Worm (Caenorhabditis elegans) whole organism, mixed stage, embryonic: ENCODE results near the gene R04B3.3.

Source experiments
- M03D4.4 ChIP-seq: sonication (generic microtip); optimal IDR thresholded peaks from 2 replicates; lab custom pipeline; 2017; ENCODE audit warnings: mild to moderate bottlenecking, missing genetic modification characterization, missing compliant biosample characterization
- bed-3 ChIP-seq: fragments of 200-800 bp; sonication (Bioruptor generic); optimal IDR thresholded peaks from 3 replicates; lab custom pipeline; 2018; ENCODE audit warnings: mild to moderate bottlenecking, missing genetic modification characterization, moderate library complexity, missing compliant biosample characterization
- blmp-1 ChIP-seq: fragments of 150-350 bp; optimal IDR thresholded peaks from 2 replicates; lab custom pipeline; 2014; ENCODE audit warnings: missing biosample characterization, missing genetic modification characterization
- ceh-39 ChIP-seq: fragments of 150-350 bp; optimal IDR thresholded peaks from 2 replicates; lab custom pipeline; 2014; ENCODE audit warnings: missing biosample characterization, missing genetic modification characterization
- ceh-43 ChIP-seq: fragments of 200-800 bp; sonication (Bioruptor generic); optimal IDR thresholded peaks from 2 replicates; lab custom pipeline; 2018; ENCODE audit warnings: mild to moderate bottlenecking, missing genetic modification characterization, moderate library complexity, missing compliant biosample characterization
- ces-1 ChIP-seq: fragments of 150-350 bp; optimal IDR thresholded peaks from 2 replicates; lab custom pipeline; 2014; ENCODE audit warnings: missing biosample characterization, missing genetic modification reagents, missing genetic modification characterization
- cnd-1 ChIP-seq: fragments of 200-800 bp; sonication (Bioruptor generic); optimal IDR thresholded peaks from 2 replicates; lab custom pipeline; 2018; ENCODE audit warnings: mild to moderate bottlenecking, missing genetic modification characterization, missing compliant biosample characterization
- drap-1 ChIP-seq: fragments of 200-800 bp; sonication (Bioruptor generic); optimal IDR thresholded peaks from 3 replicates; lab custom pipeline; 2018; ENCODE audit warnings: mild to moderate bottlenecking, missing genetic modification characterization, missing compliant biosample characterization
- elt-1 ChIP-seq: sonication (generic microtip); optimal IDR thresholded peaks from 2 replicates; lab custom pipeline; 2017; ENCODE audit warnings: missing genetic modification characterization, mild to moderate bottlenecking, missing compliant biosample characterization, antibody characterized with exemption, moderate library complexity, borderline replicate concordance; ENCODE audit not compliant: insufficient read depth
- elt-3 ChIP-seq: fragments of 150-350 bp; optimal IDR thresholded peaks from 2 replicates; lab custom pipeline; 2014; ENCODE audit warnings: missing biosample characterization, missing genetic modification characterization
- flh-1 ChIP-seq: fragments of 200-800 bp; sonication (Bioruptor generic); optimal IDR thresholded peaks from 2 replicates; lab custom pipeline; 2018; ENCODE audit warnings: mild to moderate bottlenecking, missing genetic modification characterization, moderate library complexity, missing compliant biosample characterization
- ham-2 ChIP-seq: fragments of 200-800 bp; sonication (Bioruptor generic); optimal IDR thresholded peaks from 2 replicates; lab custom pipeline; 2018; ENCODE audit warnings: mild to moderate bottlenecking, missing genetic modification characterization, missing compliant biosample characterization
- hlh-1 ChIP-seq: fragments of 150-350 bp; optimal IDR thresholded peaks from 2 replicates; lab custom pipeline; 2014; ENCODE audit warnings: missing biosample characterization, missing genetic modification reagents, missing genetic modification characterization
- lin-13 ChIP-seq: fragments of 150-350 bp; optimal IDR thresholded peaks from 2 replicates; lab custom pipeline; 2014; ENCODE audit warnings: missing biosample characterization, missing genetic modification characterization
- lin-32 ChIP-seq: fragments of 200-800 bp; sonication (Bioruptor generic); optimal IDR thresholded peaks from 2 replicates; lab custom pipeline; 2018; ENCODE audit warnings: mild to moderate bottlenecking, missing genetic modification characterization, missing compliant biosample characterization
- lsy-2 ChIP-seq: fragments of 150-350 bp; optimal IDR thresholded peaks from 2 replicates; lab custom pipeline; 2014; ENCODE audit warnings: missing biosample characterization, missing genetic modification characterization
- mab-5 ChIP-seq: fragments of 150-350 bp; optimal IDR thresholded peaks from 2 replicates; lab custom pipeline; 2014; ENCODE audit warnings: missing biosample characterization, missing genetic modification characterization
- mep-1 ChIP-seq: fragments of 150-350 bp; optimal IDR thresholded peaks from 2 replicates; lab custom pipeline; 2017; ENCODE audit warnings: missing biosample characterization, missing genetic modification reagents, missing genetic modification characterization, inconsistent platforms
- mls-2 ChIP-seq: sonication (generic microtip); optimal IDR thresholded peaks from 2 replicates; lab custom pipeline; 2016; ENCODE audit warnings: mild to moderate bottlenecking, missing genetic modification characterization, moderate library complexity, missing compliant biosample characterization
- nhr-12 ChIP-seq: fragments of 150-350 bp; optimal IDR thresholded peaks from 2 replicates; lab custom pipeline; 2014; ENCODE audit warnings: missing biosample characterization, missing genetic modification characterization
- nhr-237 ChIP-seq: fragments of 150-350 bp; optimal IDR thresholded peaks from 2 replicates; lab custom pipeline; 2014; ENCODE audit warnings: missing biosample characterization, missing genetic modification characterization
- nhr-76 ChIP-seq: sonication (generic microtip); optimal IDR thresholded peaks from 2 replicates; lab custom pipeline; 2017; ENCODE audit warnings: missing biosample characterization, missing genetic modification characterization
- pha-4 ChIP-seq: fragments of 150-350 bp; optimal IDR thresholded peaks from 2 replicates; lab custom pipeline; 2018; ENCODE audit warnings: missing biosample characterization, missing genetic modification reagents, missing genetic modification characterization
- sem-2 ChIP-seq: fragments of 200-800 bp; sonication (Bioruptor generic); optimal IDR thresholded peaks from 2 replicates; lab custom pipeline; 2018; ENCODE audit warnings: mild to moderate bottlenecking, missing genetic modification characterization, missing compliant biosample characterization
- snpc-4 ChIP-seq: fragments of 150-350 bp; optimal IDR thresholded peaks from 2 replicates; lab custom pipeline; 2014; ENCODE audit warnings: missing biosample characterization, missing genetic modification characterization
- sptf-1 ChIP-seq: sonication (generic microtip); optimal IDR thresholded peaks from 2 replicates; lab custom pipeline; 2017; ENCODE audit warnings: mild to moderate bottlenecking, missing genetic modification characterization, moderate library complexity, missing compliant biosample characterization
- tbx-8 ChIP-seq: fragments of 200-800 bp; sonication (Bioruptor generic); optimal IDR thresholded peaks from 2 replicates; lab custom pipeline; 2018; ENCODE audit warnings: mild to moderate bottlenecking, missing genetic modification characterization, moderate library complexity, missing compliant biosample characterization
- unc-120 ChIP-seq: sonication (generic microtip); optimal IDR thresholded peaks from 2 replicates; lab custom pipeline; 2017; ENCODE audit warnings: missing genetic modification characterization, missing compliant biosample characterization; ENCODE audit not compliant: poor library complexity, severe bottlenecking
- unc-62 ChIP-seq: fragments of 150-350 bp; optimal IDR thresholded peaks from 2 replicates; lab custom pipeline; 2014; ENCODE audit warnings: missing biosample characterization, missing genetic modification reagents, missing genetic modification characterization
- zip-8 ChIP-seq: fragments of 150-350 bp; optimal IDR thresholded peaks from 2 replicates; lab custom pipeline; 2014; ENCODE audit warnings: missing biosample characterization, missing genetic modification characterization

The R04B3.3 gene

ce11 chrX:2435353-2435752 lies 40.4 kb downstream of the R04B3.3 start:
- no peak for TF ChIP-seq unc-62
- TF ChIP-seq blmp-1 (tag; lab: Kevin White, UChicago), result peak; percentile 13
- TF ChIP-seq bed-3, result no peak
- peak; percentile 2 for TF ChIP-seq ham-2 (GFP tag; lab: Kevin White, UChicago)

- TF ChIP-seq ces-1 (GFP tag; lab: Kevin White, UChicago) (no peak), ham-2 (GFP tag; lab: Kevin White, UChicago) (peak; percentile 4), blmp-1 (tag; lab: Kevin White, UChicago) (no peak), mep-1 (tag; lab: Kevin White, UChicago) (no peak), lin-32 (GFP tag; lab: Kevin White, UChicago) (no peak), ceh-43 (no peak), sem-2 (GFP tag; lab: Kevin White, UChicago) (no peak), tbx-8 (GFP tag; lab: Kevin White, UChicago) (no peak)
These were observed 42.0 kb downstream of the R04B3.3 start for ce11 chrX:2433805-2434204.

- peak; percentile 22 for TF ChIP-seq sptf-1
- TF ChIP-seq M03D4.4 (tag; lab: Kevin White, UChicago), result peak; percentile 64
- TF ChIP-seq ceh-39, result peak; percentile 74
- peak; percentile 49 for TF ChIP-seq pha-4 (tag; lab: Kevin White, UChicago)
- peak; percentile 58 for TF ChIP-seq unc-62
- peak; percentile 51 for TF ChIP-seq cnd-1 (tag; lab: Kevin White, UChicago)
- peak; percentile 95 for TF ChIP-seq ham-2 (GFP tag; lab: Kevin White, UChicago)
- no peak for TF ChIP-seq snpc-4 (tag; lab: Kevin White, UChicago)
- peak; percentile 84 for TF ChIP-seq hlh-1 (tag; lab: Kevin White, UChicago)
- no peak for TF ChIP-seq elt-3 (tag; lab: Kevin White, UChicago)
- TF ChIP-seq drap-1 (GFP tag; lab: Kevin White, UChicago), result peak; percentile 2
- no peak for TF ChIP-seq nhr-76 (tag; lab: Kevin White, UChicago)
- peak; percentile 80 for TF ChIP-seq unc-120
- TF ChIP-seq tbx-8 (GFP tag; lab: Kevin White, UChicago), result no peak
- TF ChIP-seq ceh-43, result no peak
- TF ChIP-seq mls-2 (tag; lab: Kevin White, UChicago), result peak; percentile 48
- TF ChIP-seq mep-1 (tag; lab: Kevin White, UChicago), result peak; percentile 40
- peak; percentile 43 for TF ChIP-seq lsy-2 (tag; lab: Kevin White, UChicago)
- no peak for TF ChIP-seq nhr-12 (tag; lab: Kevin White, UChicago)
- TF ChIP-seq zip-8 (tag; lab: Kevin White, UChicago), result no peak
These were observed 43.3 kb downstream of the R04B3.3 start for ce11 chrX:2432459-2432858.

ce11 chrX:2430317-2430716 lies 45.5 kb downstream of the R04B3.3 start:
- TF ChIP-seq mab-5 (tag; lab: Kevin White, UChicago) (no peak), unc-120 (no peak), sem-2 (GFP tag; lab: Kevin White, UChicago) (no peak), drap-1 (GFP tag; lab: Kevin White, UChicago) (no peak), nhr-237 (tag; lab: Kevin White, UChicago) (no peak), nhr-12 (tag; lab: Kevin White, UChicago) (no peak), flh-1 (GFP tag; lab: Kevin White, UChicago) (no peak), ceh-43 (no peak), blmp-1 (tag; lab: Kevin White, UChicago) (no peak), mls-2 (tag; lab: Kevin White, UChicago) (no peak), lin-13 (tag; lab: Kevin White, UChicago) (no peak), pha-4 (tag; lab: Kevin White, UChicago) (no peak), unc-62 (no peak), M03D4.4 (tag; lab: Kevin White, UChicago) (no peak)

ce11 chrX:2427404-2427803 lies 48.4 kb downstream of the R04B3.3 start, which contains the start of gene gcy-31:
Gene gcy-31 (minus strand): TSS chrX:2427504.
- no peak for TF ChIP-seq mab-5 (tag; lab: Kevin White, UChicago)
- TF ChIP-seq drap-1 (GFP tag; lab: Kevin White, UChicago), result no peak

ce11 chrX:2426932-2427331 lies 48.8 kb downstream of the R04B3.3 start:
- TF ChIP-seq blmp-1 (tag; lab: Kevin White, UChicago), result no peak
- TF ChIP-seq snpc-4 (tag; lab: Kevin White, UChicago), result no peak
- no peak for TF ChIP-seq drap-1 (GFP tag; lab: Kevin White, UChicago)
- TF ChIP-seq sem-2 (GFP tag; lab: Kevin White, UChicago), result no peak
- no peak for TF ChIP-seq pha-4 (tag; lab: Kevin White, UChicago)
- no peak for TF ChIP-seq flh-1 (GFP tag; lab: Kevin White, UChicago)
- TF ChIP-seq unc-62, result peak; percentile 54
- no peak for TF ChIP-seq zip-8 (tag; lab: Kevin White, UChicago)
- no peak for TF ChIP-seq mls-2 (tag; lab: Kevin White, UChicago)
- TF ChIP-seq elt-1 (tag; lab: Kevin White, UChicago), result peak; percentile 30
